Fruit fly (Drosophila melanogaster) whole organism, prepupa: ENCODE measurements around the gene CG15528.

Source experiments
- Blimp-1 ChIP-seq: fragments of 200-800 bp; sonication (Bioruptor generic); optimal IDR thresholded peaks from 3 replicates; lab custom pipeline; 2017; ENCODE audit warnings: missing biosample characterization, missing genetic modification characterization, mild to moderate bottlenecking, moderate library complexity, missing genetic modification reagents
- CG10669 ChIP-seq: fragments of 200-800 bp; sonication (Bioruptor generic); optimal IDR thresholded peaks from 3 replicates; lab custom pipeline; 2018; ENCODE audit warnings: missing biosample characterization, mild to moderate bottlenecking, missing genetic modification characterization, moderate library complexity
- CG11762 ChIP-seq: fragments of 200-800 bp; sonication (Bioruptor generic); optimal IDR thresholded peaks from 3 replicates; lab custom pipeline; 2016; ENCODE audit warnings: missing biosample characterization, missing genetic modification characterization; ENCODE audit not compliant: insufficient read depth
- CG15336 ChIP-seq: fragments of 200-800 bp; sonication (Bioruptor generic); IDR thresholded peaks from 2 replicates; pipeline ENCODE4 v1.3.6; 2022; ENCODE audit warnings: missing biosample characterization, missing genetic modification characterization
- CG1621 ChIP-seq: fragments of 200-800 bp; sonication (Bioruptor generic); optimal IDR thresholded peaks from 3 replicates; lab custom pipeline; 2018; ENCODE audit warnings: missing biosample characterization, mild to moderate bottlenecking, missing genetic modification characterization
- CG16779 ChIP-seq: fragments of 200-800 bp; sonication (Bioruptor generic); optimal IDR thresholded peaks from 3 replicates; lab custom pipeline; 2017; ENCODE audit warnings: missing biosample characterization, mild to moderate bottlenecking, missing genetic modification characterization
- CG3032 ChIP-seq: fragments of 200-800 bp; optimal IDR thresholded peaks from 2 replicates; lab custom pipeline; 2019; ENCODE audit warnings: missing biosample characterization, mild to moderate bottlenecking, missing genetic modification characterization, moderate library complexity
- CG3919 ChIP-seq: fragments of 200-800 bp; sonication (Bioruptor generic); optimal IDR thresholded peaks from 3 replicates; lab custom pipeline; 2016; ENCODE audit warnings: missing biosample characterization, missing genetic modification characterization
- CG4318 ChIP-seq: fragments of 200-800 bp; sonication (Bioruptor generic); optimal IDR thresholded peaks from 3 replicates; lab custom pipeline; 2017; ENCODE audit warnings: missing biosample characterization, mild to moderate bottlenecking, missing genetic modification characterization
- CG6163 ChIP-seq: fragments of 200-800 bp; sonication (Bioruptor generic); IDR thresholded peaks from 3 replicates; pipeline ENCODE4 v1.3.6; 2022; ENCODE audit warnings: missing biosample characterization, missing genetic modification characterization
- CG6276 ChIP-seq: fragments of 200-800 bp; sonication (Bioruptor generic); optimal IDR thresholded peaks from 2 replicates; lab custom pipeline; 2017; ENCODE audit warnings: missing biosample characterization, mild to moderate bottlenecking, missing genetic modification characterization
- CG6808 ChIP-seq: fragments of 200-800 bp; sonication (Bioruptor generic); optimal IDR thresholded peaks from 3 replicates; lab custom pipeline; 2017; ENCODE audit warnings: missing biosample characterization, missing genetic modification characterization, mild to moderate bottlenecking, moderate library complexity, missing genetic modification reagents
- CG6854 ChIP-seq: fragments of 200-800 bp; sonication (Bioruptor generic); optimal IDR thresholded peaks from 2 replicates; lab custom pipeline; 2017; ENCODE audit warnings: missing biosample characterization, mild to moderate bottlenecking, missing genetic modification characterization
- CG7368 ChIP-seq: fragments of 200-800 bp; sonication (Bioruptor generic); optimal IDR thresholded peaks from 3 replicates; lab custom pipeline; 2016; ENCODE audit warnings: missing biosample characterization, missing genetic modification characterization
- CG8119 ChIP-seq: fragments of 200-800 bp; sonication (Bioruptor generic); IDR thresholded peaks from 3 replicates; pipeline ENCODE4 v1.3.6; 2022; ENCODE audit warnings: missing biosample characterization, missing genetic modification characterization
- CG8319 ChIP-seq: fragments of 200-800 bp; sonication (Bioruptor generic); optimal IDR thresholded peaks from 3 replicates; lab custom pipeline; 2016; ENCODE audit warnings: missing biosample characterization, missing genetic modification characterization
- CG9139 ChIP-seq: fragments of 200-800 bp; sonication (Bioruptor generic); optimal IDR thresholded peaks from 3 replicates; lab custom pipeline; 2017; ENCODE audit warnings: missing biosample characterization, mild to moderate bottlenecking, missing genetic modification characterization
- Eip78C ChIP-seq: fragments of 200-800 bp; sonication (Bioruptor generic); peaks from one replicate; lab custom pipeline; 2016; ENCODE audit warnings: missing biosample characterization, missing genetic modification characterization
- Eip93F ChIP-seq: fragments of 200-800 bp; sonication (Bioruptor generic); optimal IDR thresholded peaks from 2 replicates; lab custom pipeline; 2016; ENCODE audit warnings: missing biosample characterization, mild to moderate bottlenecking, missing genetic modification characterization
- Ets96B ChIP-seq: fragments of 200-800 bp; optimal IDR thresholded peaks from 2 replicates; lab custom pipeline; 2019; ENCODE audit warnings: missing biosample characterization, mild to moderate bottlenecking, missing genetic modification characterization, moderate library complexity
- Gug ChIP-seq: fragments of 200-800 bp; sonication (Bioruptor generic); IDR thresholded peaks from 2 replicates; pipeline ENCODE4 v1.3.6; 2022; ENCODE audit warnings: missing biosample characterization, missing genetic modification characterization
- Hr38 ChIP-seq: sonication (Bioruptor generic); optimal IDR thresholded peaks from 2 replicates; lab custom pipeline; 2016; ENCODE audit warnings: missing biosample characterization, missing genetic modification characterization
- Hr39 ChIP-seq: fragments of 200-800 bp; sonication (Bioruptor generic); optimal IDR thresholded peaks from 2 replicates; lab custom pipeline; 2016; ENCODE audit warnings: missing biosample characterization, missing genetic modification characterization
- Hr4 ChIP-seq: fragments of 200-800 bp; sonication (Bioruptor generic); optimal IDR thresholded peaks from 3 replicates; lab custom pipeline; 2016; ENCODE audit warnings: missing biosample characterization, missing genetic modification characterization
- Lpt ChIP-seq: fragments of 200-800 bp; sonication (Bioruptor generic); optimal IDR thresholded peaks from 3 replicates; lab custom pipeline; 2016; ENCODE audit warnings: missing biosample characterization, missing genetic modification characterization
- Met ChIP-seq: fragments of 200-800 bp; sonication (Bioruptor generic); optimal IDR thresholded peaks from 3 replicates; lab custom pipeline; 2016; ENCODE audit warnings: missing biosample characterization, missing genetic modification characterization
- Smox ChIP-seq: fragments of 200-800 bp; sonication (Bioruptor generic); optimal IDR thresholded peaks from 3 replicates; lab custom pipeline; 2016; ENCODE audit warnings: missing biosample characterization, missing genetic modification characterization
- Sox14 ChIP-seq: fragments of 200-800 bp; sonication (Bioruptor generic); optimal IDR thresholded peaks from 3 replicates; lab custom pipeline; 2016; ENCODE audit warnings: missing biosample characterization, missing genetic modification characterization
- achi ChIP-seq: fragments of 200-800 bp; sonication (Bioruptor generic); optimal IDR thresholded peaks from 3 replicates; lab custom pipeline; 2016; ENCODE audit warnings: missing biosample characterization, missing genetic modification characterization
- dsx ChIP-seq: fragments of 200-800 bp; optimal IDR thresholded peaks from 3 replicates; lab custom pipeline; 2019; ENCODE audit warnings: missing biosample characterization, mild to moderate bottlenecking, missing genetic modification characterization, moderate library complexity; ENCODE audit not compliant: poor library complexity, severe bottlenecking
- eg ChIP-seq: fragments of 200-800 bp; sonication (Bioruptor generic); IDR thresholded peaks from 3 replicates; pipeline ENCODE4 v1.3.6; 2022; ENCODE audit warnings: missing biosample characterization, missing genetic modification characterization
- fd85E ChIP-seq: fragments of 200-800 bp; sonication (Bioruptor generic); optimal IDR thresholded peaks from 3 replicates; lab custom pipeline; 2016; ENCODE audit warnings: missing biosample characterization, missing genetic modification characterization
- net ChIP-seq: fragments of 200-800 bp; sonication (Bioruptor generic); optimal IDR thresholded peaks from 3 replicates; lab custom pipeline; 2016; ENCODE audit warnings: missing biosample characterization, missing genetic modification characterization
- salr ChIP-seq, 2 experiments: fragments of 200-800 bp; sonication (Bioruptor generic); optimal IDR thresholded peaks; 3 replicates each; lab custom pipeline; 2016 to 2018; ENCODE audit warnings: missing biosample characterization in 2 of 2, missing genetic modification characterization in 2 of 2, mild to moderate bottlenecking in 1 of 2
- spab ChIP-seq: fragments of 200-800 bp; sonication (Bioruptor generic); optimal IDR thresholded peaks from 2 replicates; lab custom pipeline; 2017; ENCODE audit warnings: missing biosample characterization, mild to moderate bottlenecking, missing genetic modification characterization, missing genetic modification reagents
- ss ChIP-seq, 2 experiments: fragments of 200-800 bp; sonication (Bioruptor generic); optimal IDR thresholded peaks; 2 replicates in 1 of 2; 3 replicates in 1 of 2; lab custom pipeline; 2017 to 2018; ENCODE audit warnings: mild to moderate bottlenecking in 2 of 2, missing biosample characterization in 2 of 2, missing genetic modification characterization in 2 of 2, moderate library complexity in 1 of 2
- svp ChIP-seq: fragments of 200-800 bp; sonication (Bioruptor generic); peaks from one replicate; lab custom pipeline; 2016; ENCODE audit warnings: missing biosample characterization, missing genetic modification characterization
- topi ChIP-seq: fragments of 200-800 bp; sonication (Bioruptor generic); optimal IDR thresholded peaks from 3 replicates; lab custom pipeline; 2016; ENCODE audit warnings: missing biosample characterization, missing genetic modification characterization

CG15528 gene

DNA sequence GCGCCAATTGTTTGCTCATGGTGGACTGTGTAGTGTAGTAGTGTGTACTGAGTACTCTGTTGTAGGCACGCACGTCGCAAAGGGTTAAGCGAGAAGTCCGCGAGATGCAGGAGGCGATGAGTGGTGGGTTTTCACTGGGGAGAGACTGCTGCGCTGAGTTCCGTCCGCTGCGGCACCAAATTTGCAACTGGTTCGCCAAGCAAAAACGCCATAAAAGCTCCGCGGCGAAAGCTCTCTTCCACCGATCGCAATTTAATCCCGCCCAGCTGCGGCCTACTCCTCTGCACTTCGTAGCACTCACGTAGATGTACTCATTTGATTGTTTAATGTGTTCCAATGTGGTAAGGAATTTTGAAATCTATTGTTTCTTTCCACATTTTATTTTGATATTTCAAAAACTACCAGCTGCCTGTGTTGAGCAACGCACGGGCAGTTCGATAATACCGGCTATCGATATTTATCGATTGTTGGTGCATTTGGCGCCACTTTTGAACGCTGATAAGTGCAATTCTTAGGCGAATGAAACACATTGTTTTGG is 36.9 kb downstream of the CG15528 start, which contains the start of gene CG7920 (continued):
- peak; percentile 46; the same call in 1 of the 2 replicates for TF ChIP-seq CG15336 (GFP tag; lab: Robert Waterston, UW)

DNA sequence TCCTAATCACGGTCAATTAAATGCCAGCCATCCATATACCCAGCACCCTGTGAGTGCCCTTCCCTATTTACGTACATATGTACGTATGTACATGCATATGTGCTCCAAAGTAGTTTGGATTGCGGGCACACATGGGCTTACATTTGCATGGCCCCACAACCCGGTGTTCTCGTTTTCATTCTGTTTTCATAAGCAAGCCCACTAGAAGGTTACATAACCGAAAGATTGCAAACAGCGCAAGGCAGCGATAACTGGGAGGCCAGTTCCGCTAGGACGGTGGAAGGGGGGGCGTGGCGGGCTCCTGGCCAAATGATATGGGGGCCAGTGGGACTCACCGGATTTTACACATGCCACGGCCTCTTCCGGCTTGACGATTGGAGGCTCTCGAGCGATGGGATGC is 37.4 kb downstream of the CG15528 start:
- no peak for TF ChIP-seq CG6808 (GFP tag; lab: Kevin White, UChicago)
- TF ChIP-seq net, result no peak
- TF ChIP-seq spab (GFP tag; lab: Kevin White, UChicago), result no peak
- no peak for TF ChIP-seq Smox
- no peak for TF ChIP-seq CG3032
- no peak for TF ChIP-seq CG4318
- no peak for TF ChIP-seq CG11762
- TF ChIP-seq CG3919 (GFP tag; lab: Kevin White, UChicago), result no peak
- no peak for TF ChIP-seq Gug
- no peak for TF ChIP-seq fd85E
- no peak for TF ChIP-seq Ets96B (tag; lab: Kevin White, UChicago)
- TF ChIP-seq Blimp-1 (GFP tag; lab: Kevin White, UChicago), result no peak
- TF ChIP-seq CG6854 (GFP tag; lab: Kevin White, UChicago), result no peak
- no peak for TF ChIP-seq dsx (GFP tag; lab: Kevin White, UChicago)

DNA sequence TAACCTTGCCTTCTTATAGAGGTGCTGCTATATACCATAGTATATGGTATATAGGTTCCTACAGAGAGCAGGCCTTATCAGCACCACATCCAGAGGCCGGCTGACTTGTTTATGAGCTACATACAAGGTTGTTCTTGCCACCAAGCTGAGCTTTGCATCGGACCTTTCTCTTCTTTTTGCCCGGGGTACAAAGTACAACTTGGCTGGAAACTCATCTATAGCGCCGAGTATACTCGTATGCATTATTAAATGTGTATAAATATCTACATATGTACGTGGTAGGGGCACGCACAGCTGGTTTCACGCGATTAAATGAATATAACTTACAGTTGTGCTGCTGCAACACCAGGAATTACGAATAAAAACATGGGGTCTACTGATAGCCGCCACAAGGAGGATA is 38.0 kb downstream of the CG15528 start:
- TF ChIP-seq CG3919 (GFP tag; lab: Kevin White, UChicago), result peak; percentile 59
- no peak for TF ChIP-seq CG7368
- peak; percentile 6 for TF ChIP-seq Sox14 (GFP tag; lab: Kevin White, UChicago)
- peak; percentile 77 for TF ChIP-seq spab (GFP tag; lab: Kevin White, UChicago)
- peak; percentile 36 for TF ChIP-seq topi
- TF ChIP-seq dsx (GFP tag; lab: Kevin White, UChicago), result peak; percentile 72
- TF ChIP-seq CG6854 (GFP tag; lab: Kevin White, UChicago), result peak; percentile 85
- peak; percentile 75 for TF ChIP-seq CG16779 (tag; lab: Kevin White, UChicago)
- peak; percentile 49 for TF ChIP-seq CG1621
- peak; percentile 16 for TF ChIP-seq Lpt (GFP tag; lab: Kevin White, UChicago)
- TF ChIP-seq CG6163 (GFP tag; lab: Robert Waterston, UW), result no peak; the same call in 2 of the 3 replicates
- peak; percentile 88 for TF ChIP-seq CG6808 (GFP tag; lab: Kevin White, UChicago)
- peak; percentile 47; the same call in 2 of the 3 replicates for TF ChIP-seq CG8119 (GFP tag; lab: Robert Waterston, UW)
- peak; percentile 71 for TF ChIP-seq Eip78C (GFP tag; lab: Kevin White, UChicago)
- no peak for TF ChIP-seq eg
- TF ChIP-seq Met, result peak; percentile 7
- TF ChIP-seq Ets96B (tag; lab: Kevin White, UChicago), result peak; percentile 46
- peak; percentile 2 for TF ChIP-seq Eip93F (GFP tag; lab: Kevin White, UChicago)
- TF ChIP-seq CG6276 (GFP tag; lab: Kevin White, UChicago), result peak; percentile 86
- TF ChIP-seq svp (GFP tag; lab: Kevin White, UChicago), result peak; percentile 77
- peak; percentile 50 for TF ChIP-seq net
- TF ChIP-seq CG9139 (GFP tag; lab: Kevin White, UChicago), result peak; percentile 93
- TF ChIP-seq Hr4, result no peak
- peak; percentile 18 for TF ChIP-seq CG8319 (GFP tag; lab: Kevin White, UChicago)
- no peak for TF ChIP-seq Hr38 (GFP tag; lab: Kevin White, UChicago)
- TF ChIP-seq achi (GFP tag; lab: Kevin White, UChicago), result peak; percentile 18
- peak; percentile 88 to 90 for TF ChIP-seq ss (GFP tag; optimal IDR thresholded peaks at IDR 0.05; lab: Kevin White, UChicago)
- peak; percentile 67 for TF ChIP-seq CG10669 (GFP tag; lab: Kevin White, UChicago)
- TF ChIP-seq fd85E, result no peak
- TF ChIP-seq Hr39 (GFP tag; lab: Kevin White, UChicago), result no peak
- TF ChIP-seq CG15336 (GFP tag; lab: Robert Waterston, UW), result peak; percentile 40; the same call in 1 of the 2 replicates
- peak; percentile 5 for TF ChIP-seq Blimp-1 (GFP tag; lab: Kevin White, UChicago)
- TF ChIP-seq salr (GFP tag; optimal IDR thresholded peaks at IDR 0.05; lab: Kevin White, UChicago), result peak in 1 of 2 experiments; percentile 16
- TF ChIP-seq, all 60 proteins: peak for 26
